Fruit fly (Drosophila melanogaster) whole organism, pupa: Measurements from ENCODE around the gene mtgo.

Experiments
- CG12605 ChIP-seq: fragments of 200-800 bp; sonication (Bioruptor generic); IDR thresholded peaks from 2 replicates; pipeline ENCODE4 v1.3.6; 2022; ENCODE audit warnings: missing biosample characterization, missing genetic modification characterization
- CG13204 ChIP-seq: fragments of 200-800 bp; sonication (Bioruptor generic); optimal IDR thresholded peaks from 2 replicates; lab custom pipeline; 2018; ENCODE audit warnings: missing biosample characterization, mild to moderate bottlenecking, missing genetic modification characterization, moderate library complexity
- CG14655 ChIP-seq: fragments of 200-800 bp; sonication (Bioruptor generic); optimal IDR thresholded peaks from 3 replicates; lab custom pipeline; 2017; ENCODE audit warnings: mild to moderate bottlenecking, missing biosample characterization, missing genetic modification reagents, missing genetic modification characterization
- CG15710 ChIP-seq: fragments of 200-800 bp; sonication (Bioruptor generic); optimal IDR thresholded peaks from 2 replicates; lab custom pipeline; 2018; ENCODE audit warnings: missing biosample characterization, mild to moderate bottlenecking, missing genetic modification characterization, moderate library complexity
- CG17806 ChIP-seq: fragments of 200-800 bp; sonication (Bioruptor generic); optimal IDR thresholded peaks from 2 replicates; lab custom pipeline; 2018; ENCODE audit warnings: missing biosample characterization, mild to moderate bottlenecking, missing genetic modification characterization, moderate library complexity
- CG34367 ChIP-seq: fragments of 200-800 bp; sonication (Bioruptor generic); optimal IDR thresholded peaks from 2 replicates; lab custom pipeline; 2018; ENCODE audit warnings: missing biosample characterization, mild to moderate bottlenecking, missing genetic modification characterization
- CG4496 ChIP-seq: fragments of 200-800 bp; sonication (Bioruptor generic); IDR thresholded peaks from 3 replicates; pipeline ENCODE4 v1.3.6; 2022; ENCODE audit warnings: missing biosample characterization, missing genetic modification characterization
- CG9948 ChIP-seq: fragments of 200-800 bp; sonication (Bioruptor generic); optimal IDR thresholded peaks from 2 replicates; lab custom pipeline; 2018; ENCODE audit warnings: missing biosample characterization, mild to moderate bottlenecking, missing genetic modification characterization, moderate library complexity
- Ets98B ChIP-seq: fragments of 200-800 bp; sonication (Bioruptor generic); IDR thresholded peaks from 2 replicates; pipeline ENCODE4 v1.3.6; 2022; ENCODE audit warnings: missing biosample characterization, missing genetic modification characterization
- Pif1A ChIP-seq: fragments of 200-800 bp; sonication (Bioruptor generic); optimal IDR thresholded peaks from 3 replicates; lab custom pipeline; 2016; ENCODE audit warnings: missing biosample characterization, missing genetic modification characterization
- gl ChIP-seq: fragments of 200-800 bp; sonication (Bioruptor generic); optimal IDR thresholded peaks from 2 replicates; lab custom pipeline; 2018; ENCODE audit warnings: missing biosample characterization, mild to moderate bottlenecking, missing genetic modification characterization

dm6 chr2L:16643445-16643844 is 98.6 kb downstream of the mtgo start:
- no peak for TF ChIP-seq CG13204 (GFP tag; lab: Kevin White, UChicago)
- no peak for TF ChIP-seq gl (tag; lab: Kevin White, UChicago)
- TF ChIP-seq CG9948: no peak
- no peak for TF ChIP-seq CG34367
- no peak for TF ChIP-seq CG4496 (GFP tag; lab: Robert Waterston, UW)
- no peak for TF ChIP-seq CG17806 (tag; lab: Kevin White, UChicago)
- TF ChIP-seq CG12605 (GFP tag; lab: Robert Waterston, UW): no peak
- TF ChIP-seq Ets98B: no peak
- no peak for TF ChIP-seq CG14655 (GFP tag; lab: Kevin White, UChicago)
- no peak for TF ChIP-seq Pif1A (GFP tag; lab: Kevin White, UChicago)
- no peak for TF ChIP-seq CG15710 (tag; lab: Kevin White, UChicago)
